Fruit fly (Drosophila melanogaster) whole organism, prepupa: ENCODE measurements around the gene brwl.

ENCODE experiments used
- Blimp-1 ChIP-seq: fragments of 200-800 bp; sonication (Bioruptor generic); optimal IDR thresholded peaks from 3 replicates; lab custom pipeline; 2017; ENCODE audit warnings: missing biosample characterization, missing genetic modification characterization, mild to moderate bottlenecking, moderate library complexity, missing genetic modification reagents
- CG10631 ChIP-seq: fragments of 200-800 bp; sonication (Bioruptor generic); optimal IDR thresholded peaks from 2 replicates; lab custom pipeline; 2016; ENCODE audit warnings: missing biosample characterization, missing genetic modification characterization
- CG10669 ChIP-seq: fragments of 200-800 bp; sonication (Bioruptor generic); optimal IDR thresholded peaks from 3 replicates; lab custom pipeline; 2018; ENCODE audit warnings: missing biosample characterization, mild to moderate bottlenecking, missing genetic modification characterization, moderate library complexity
- CG11762 ChIP-seq: fragments of 200-800 bp; sonication (Bioruptor generic); optimal IDR thresholded peaks from 3 replicates; lab custom pipeline; 2016; ENCODE audit warnings: missing biosample characterization, missing genetic modification characterization; ENCODE audit not compliant: insufficient read depth
- CG1621 ChIP-seq: fragments of 200-800 bp; sonication (Bioruptor generic); optimal IDR thresholded peaks from 3 replicates; lab custom pipeline; 2018; ENCODE audit warnings: missing biosample characterization, mild to moderate bottlenecking, missing genetic modification characterization
- CG16779 ChIP-seq: fragments of 200-800 bp; sonication (Bioruptor generic); optimal IDR thresholded peaks from 3 replicates; lab custom pipeline; 2017; ENCODE audit warnings: missing biosample characterization, mild to moderate bottlenecking, missing genetic modification characterization
- CG3032 ChIP-seq: fragments of 200-800 bp; optimal IDR thresholded peaks from 2 replicates; lab custom pipeline; 2019; ENCODE audit warnings: missing biosample characterization, mild to moderate bottlenecking, missing genetic modification characterization, moderate library complexity
- CG31627 ChIP-seq: fragments of 200-800 bp; sonication (Bioruptor generic); optimal IDR thresholded peaks from 3 replicates; lab custom pipeline; 2016; ENCODE audit warnings: missing biosample characterization, missing genetic modification characterization
- CG34406 ChIP-seq: fragments of 200-800 bp; sonication (Bioruptor generic); optimal IDR thresholded peaks from 3 replicates; lab custom pipeline; 2016; ENCODE audit warnings: missing biosample characterization, missing genetic modification characterization
- CG3919 ChIP-seq: fragments of 200-800 bp; sonication (Bioruptor generic); optimal IDR thresholded peaks from 3 replicates; lab custom pipeline; 2016; ENCODE audit warnings: missing biosample characterization, missing genetic modification characterization
- CG6163 ChIP-seq: fragments of 200-800 bp; sonication (Bioruptor generic); IDR thresholded peaks from 3 replicates; pipeline ENCODE4 v1.3.6; 2022; ENCODE audit warnings: missing biosample characterization, missing genetic modification characterization
- CG6276 ChIP-seq: fragments of 200-800 bp; sonication (Bioruptor generic); optimal IDR thresholded peaks from 2 replicates; lab custom pipeline; 2017; ENCODE audit warnings: missing biosample characterization, mild to moderate bottlenecking, missing genetic modification characterization
- CG6792 ChIP-seq: fragments of 200-800 bp; sonication (Bioruptor generic); optimal IDR thresholded peaks from 3 replicates; lab custom pipeline; 2016; ENCODE audit warnings: missing biosample characterization, missing genetic modification characterization
- CG6854 ChIP-seq: fragments of 200-800 bp; sonication (Bioruptor generic); optimal IDR thresholded peaks from 2 replicates; lab custom pipeline; 2017; ENCODE audit warnings: missing biosample characterization, mild to moderate bottlenecking, missing genetic modification characterization
- CG7368 ChIP-seq: fragments of 200-800 bp; sonication (Bioruptor generic); optimal IDR thresholded peaks from 3 replicates; lab custom pipeline; 2016; ENCODE audit warnings: missing biosample characterization, missing genetic modification characterization
- CG8119 ChIP-seq: fragments of 200-800 bp; sonication (Bioruptor generic); IDR thresholded peaks from 3 replicates; pipeline ENCODE4 v1.3.6; 2022; ENCODE audit warnings: missing biosample characterization, missing genetic modification characterization
- CG8319 ChIP-seq: fragments of 200-800 bp; sonication (Bioruptor generic); optimal IDR thresholded peaks from 3 replicates; lab custom pipeline; 2016; ENCODE audit warnings: missing biosample characterization, missing genetic modification characterization
- CG9139 ChIP-seq: fragments of 200-800 bp; sonication (Bioruptor generic); optimal IDR thresholded peaks from 3 replicates; lab custom pipeline; 2017; ENCODE audit warnings: missing biosample characterization, mild to moderate bottlenecking, missing genetic modification characterization
- Eip78C ChIP-seq: fragments of 200-800 bp; sonication (Bioruptor generic); peaks from one replicate; lab custom pipeline; 2016; ENCODE audit warnings: missing biosample characterization, missing genetic modification characterization
- Eip93F ChIP-seq: fragments of 200-800 bp; sonication (Bioruptor generic); optimal IDR thresholded peaks from 2 replicates; lab custom pipeline; 2016; ENCODE audit warnings: missing biosample characterization, mild to moderate bottlenecking, missing genetic modification characterization
- Ets21C ChIP-seq: fragments of 200-800 bp; sonication (Bioruptor generic); optimal IDR thresholded peaks from 3 replicates; lab custom pipeline; 2016; ENCODE audit warnings: missing biosample characterization, missing genetic modification characterization
- Ets96B ChIP-seq: fragments of 200-800 bp; optimal IDR thresholded peaks from 2 replicates; lab custom pipeline; 2019; ENCODE audit warnings: missing biosample characterization, mild to moderate bottlenecking, missing genetic modification characterization, moderate library complexity
- Gug ChIP-seq: fragments of 200-800 bp; sonication (Bioruptor generic); IDR thresholded peaks from 2 replicates; pipeline ENCODE4 v1.3.6; 2022; ENCODE audit warnings: missing biosample characterization, missing genetic modification characterization
- Hr38 ChIP-seq: sonication (Bioruptor generic); optimal IDR thresholded peaks from 2 replicates; lab custom pipeline; 2016; ENCODE audit warnings: missing biosample characterization, missing genetic modification characterization
- Hr39 ChIP-seq: fragments of 200-800 bp; sonication (Bioruptor generic); optimal IDR thresholded peaks from 2 replicates; lab custom pipeline; 2016; ENCODE audit warnings: missing biosample characterization, missing genetic modification characterization
- Lpt ChIP-seq: fragments of 200-800 bp; sonication (Bioruptor generic); optimal IDR thresholded peaks from 3 replicates; lab custom pipeline; 2016; ENCODE audit warnings: missing biosample characterization, missing genetic modification characterization
- Met ChIP-seq: fragments of 200-800 bp; sonication (Bioruptor generic); optimal IDR thresholded peaks from 3 replicates; lab custom pipeline; 2016; ENCODE audit warnings: missing biosample characterization, missing genetic modification characterization
- OdsH ChIP-seq: fragments of 200-800 bp; sonication (Bioruptor generic); optimal IDR thresholded peaks from 3 replicates; lab custom pipeline; 2016; ENCODE audit warnings: missing biosample characterization, missing genetic modification characterization
- Smox ChIP-seq: fragments of 200-800 bp; sonication (Bioruptor generic); optimal IDR thresholded peaks from 3 replicates; lab custom pipeline; 2016; ENCODE audit warnings: missing biosample characterization, missing genetic modification characterization
- Sox102F ChIP-seq: fragments of 200-800 bp; sonication (Bioruptor generic); optimal IDR thresholded peaks from 2 replicates; lab custom pipeline; 2016; ENCODE audit warnings: missing biosample characterization, mild to moderate bottlenecking, missing genetic modification characterization
- Sox14 ChIP-seq: fragments of 200-800 bp; sonication (Bioruptor generic); optimal IDR thresholded peaks from 3 replicates; lab custom pipeline; 2016; ENCODE audit warnings: missing biosample characterization, missing genetic modification characterization
- Sox15 ChIP-seq: fragments of 200-800 bp; sonication (Bioruptor generic); optimal IDR thresholded peaks from 3 replicates; lab custom pipeline; 2016; ENCODE audit warnings: missing biosample characterization, missing genetic modification characterization
- achi ChIP-seq: fragments of 200-800 bp; sonication (Bioruptor generic); optimal IDR thresholded peaks from 3 replicates; lab custom pipeline; 2016; ENCODE audit warnings: missing biosample characterization, missing genetic modification characterization
- cyc ChIP-seq: fragments of 200-800 bp; sonication (Bioruptor generic); optimal IDR thresholded peaks from 3 replicates; lab custom pipeline; 2016; ENCODE audit warnings: missing biosample characterization, missing genetic modification characterization
- dac ChIP-seq: fragments of 200-800 bp; sonication (Bioruptor generic); optimal IDR thresholded peaks from 2 replicates; lab custom pipeline; 2017; ENCODE audit warnings: missing biosample characterization, mild to moderate bottlenecking, missing genetic modification characterization
- dsx ChIP-seq: fragments of 200-800 bp; optimal IDR thresholded peaks from 3 replicates; lab custom pipeline; 2019; ENCODE audit warnings: missing biosample characterization, mild to moderate bottlenecking, missing genetic modification characterization, moderate library complexity; ENCODE audit not compliant: poor library complexity, severe bottlenecking
- eg ChIP-seq: fragments of 200-800 bp; sonication (Bioruptor generic); IDR thresholded peaks from 3 replicates; pipeline ENCODE4 v1.3.6; 2022; ENCODE audit warnings: missing biosample characterization, missing genetic modification characterization
- esn ChIP-seq: fragments of 200-800 bp; sonication (Bioruptor generic); optimal IDR thresholded peaks from 2 replicates; lab custom pipeline; 2016; ENCODE audit warnings: missing biosample characterization, mild to moderate bottlenecking, missing genetic modification characterization, moderate library complexity
- fd59A ChIP-seq: fragments of 200-800 bp; sonication (Bioruptor generic); optimal IDR thresholded peaks from 2 replicates; lab custom pipeline; 2017; ENCODE audit warnings: missing biosample characterization, mild to moderate bottlenecking, missing genetic modification characterization, missing genetic modification reagents
- fd85E ChIP-seq: fragments of 200-800 bp; sonication (Bioruptor generic); optimal IDR thresholded peaks from 3 replicates; lab custom pipeline; 2016; ENCODE audit warnings: missing biosample characterization, missing genetic modification characterization
- fkh ChIP-seq: fragments of 200-800 bp; sonication (Bioruptor generic); optimal IDR thresholded peaks from 3 replicates; lab custom pipeline; 2017; ENCODE audit warnings: missing biosample characterization, mild to moderate bottlenecking, missing genetic modification characterization, moderate library complexity
- lz ChIP-seq: fragments of 200-800 bp; sonication (Bioruptor generic); optimal IDR thresholded peaks from 3 replicates; lab custom pipeline; 2016; ENCODE audit warnings: missing biosample characterization, missing genetic modification characterization
- net ChIP-seq: fragments of 200-800 bp; sonication (Bioruptor generic); optimal IDR thresholded peaks from 3 replicates; lab custom pipeline; 2016; ENCODE audit warnings: missing biosample characterization, missing genetic modification characterization
- pdm3 ChIP-seq: fragments of 200-800 bp; sonication (Bioruptor generic); optimal IDR thresholded peaks from 3 replicates; lab custom pipeline; 2016; ENCODE audit warnings: missing biosample characterization, missing genetic modification characterization
- salr ChIP-seq, 2 experiments: fragments of 200-800 bp; sonication (Bioruptor generic); optimal IDR thresholded peaks; 3 replicates each; lab custom pipeline; 2016 to 2018; ENCODE audit warnings: missing biosample characterization in 2 of 2, missing genetic modification characterization in 2 of 2, mild to moderate bottlenecking in 1 of 2
- spab ChIP-seq: fragments of 200-800 bp; sonication (Bioruptor generic); optimal IDR thresholded peaks from 2 replicates; lab custom pipeline; 2017; ENCODE audit warnings: missing biosample characterization, mild to moderate bottlenecking, missing genetic modification characterization, missing genetic modification reagents
- svp ChIP-seq: fragments of 200-800 bp; sonication (Bioruptor generic); peaks from one replicate; lab custom pipeline; 2016; ENCODE audit warnings: missing biosample characterization, missing genetic modification characterization
- topi ChIP-seq: fragments of 200-800 bp; sonication (Bioruptor generic); optimal IDR thresholded peaks from 3 replicates; lab custom pipeline; 2016; ENCODE audit warnings: missing biosample characterization, missing genetic modification characterization
- vri ChIP-seq: fragments of 200-800 bp; sonication (Bioruptor generic); optimal IDR thresholded peaks from 3 replicates; lab custom pipeline; 2016; ENCODE audit warnings: missing biosample characterization, mild to moderate bottlenecking, missing genetic modification characterization

brwl gene

DNA sequence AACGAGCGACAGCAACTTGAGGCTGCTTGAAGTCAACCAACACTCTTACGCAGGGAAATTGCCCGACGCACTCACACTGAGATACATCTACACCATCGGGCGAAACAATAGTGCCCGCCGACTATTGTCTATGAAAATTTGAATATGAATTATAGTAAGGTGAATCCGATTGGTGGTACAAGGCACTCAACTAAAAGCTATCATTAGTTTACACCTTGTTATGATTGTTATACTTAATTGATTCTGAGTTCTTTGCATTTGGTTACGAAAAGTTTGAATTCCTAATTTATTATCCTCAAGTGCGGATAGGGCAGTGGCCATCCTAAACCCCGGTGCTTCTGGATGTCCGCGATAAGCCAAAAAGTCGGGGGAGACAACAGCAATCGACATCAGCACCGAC lies 6.0 kb upstream of the brwl start:
- TF ChIP-seq CG11762 (GFP tag; lab: Kevin White, UChicago) (no peak), CG8119 (GFP tag; lab: Robert Waterston, UW) (0 out of 3 replicates have a peak, but pooled peaks have one; percentile 21), fkh (GFP tag; lab: Kevin White, UChicago) (no peak), Sox15 (GFP tag; lab: Kevin White, UChicago) (no peak), eg (GFP tag; lab: Robert Waterston, UW) (no peak), esn (no peak), Eip78C (GFP tag; lab: Kevin White, UChicago) (peak; percentile 66), achi (GFP tag; lab: Kevin White, UChicago) (peak; percentile 13), Ets21C (no peak)

DNA sequence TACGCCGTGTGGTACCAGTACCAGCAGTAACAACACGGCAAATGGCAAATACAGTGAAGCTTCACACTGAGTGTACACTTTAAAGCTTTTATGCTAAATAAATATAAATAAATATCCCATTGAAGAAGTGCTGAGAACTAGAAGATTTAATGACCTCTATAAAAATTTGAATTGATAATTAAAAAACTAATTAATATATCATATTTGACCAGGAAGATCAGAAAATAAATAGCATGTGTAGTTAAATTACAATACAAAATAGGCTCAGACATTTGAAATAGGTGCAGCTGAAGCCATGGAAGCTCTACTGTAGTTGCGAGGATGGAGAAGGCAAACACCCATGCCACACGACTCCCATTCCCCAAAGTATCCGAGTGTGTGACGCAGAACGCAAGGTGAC lies 4.2 kb upstream of the brwl start:
- TF ChIP-seq salr (GFP tag; optimal IDR thresholded peaks at IDR 0.05; lab: Kevin White, UChicago) (peak in 1 of 2 experiments; percentile 62), Met (peak; percentile 24), CG11762 (GFP tag; lab: Kevin White, UChicago) (peak; percentile 13), Blimp-1 (GFP tag; lab: Kevin White, UChicago) (no peak), Hr39 (GFP tag; lab: Kevin White, UChicago) (no peak), CG10669 (GFP tag; lab: Kevin White, UChicago) (peak; percentile 14), CG16779 (tag; lab: Kevin White, UChicago) (no peak), cyc (GFP tag; lab: Kevin White, UChicago) (peak; percentile 2), svp (no peak), CG6792 (GFP tag; lab: Kevin White, UChicago) (no peak), Lpt (GFP tag; lab: Kevin White, UChicago) (peak; percentile 68), CG6163 (GFP tag; lab: Robert Waterston, UW) (peak; percentile 52), CG9139 (no peak), CG34406 (GFP tag; lab: Kevin White, UChicago) (peak; percentile 13), dsx (GFP tag; lab: Kevin White, UChicago) (no peak), CG8319 (GFP tag; lab: Kevin White, UChicago) (no peak), Hr38 (GFP tag; lab: Kevin White, UChicago) (no peak), pdm3 (GFP tag; lab: Kevin White, UChicago) (peak; percentile 44), fd85E (GFP tag; lab: Kevin White, UChicago) (no peak), OdsH (no peak), CG3919 (GFP tag; lab: Kevin White, UChicago) (peak; percentile 37), CG6276 (GFP tag; lab: Kevin White, UChicago) (peak; percentile 76), Ets96B (tag; lab: Kevin White, UChicago) (peak; percentile 31), eg (GFP tag; lab: Robert Waterston, UW) (peak; percentile 52; the same call in 2 of the 3 replicates), Smox (no peak), achi (GFP tag; lab: Kevin White, UChicago) (peak; percentile 67), CG10631 (GFP tag; lab: Kevin White, UChicago) (peak; percentile 50), Eip93F (no peak), dac (GFP tag; lab: Kevin White, UChicago) (peak; percentile 27), Ets21C (no peak), topi (GFP tag; lab: Kevin White, UChicago) (peak; percentile 29), Sox14 (no peak), spab (GFP tag; lab: Kevin White, UChicago) (peak; percentile 1), fkh (GFP tag; lab: Kevin White, UChicago) (no peak), Sox102F (GFP tag; lab: Kevin White, UChicago) (no peak), vri (GFP tag; lab: Kevin White, UChicago) (no peak), esn (peak; percentile 41), CG1621 (tag; lab: Kevin White, UChicago) (no peak), CG7368 (GFP tag; lab: Kevin White, UChicago) (no peak), Sox15 (GFP tag; lab: Kevin White, UChicago) (no peak), fd59A (GFP tag; lab: Kevin White, UChicago) (no peak), lz (GFP tag; lab: Kevin White, UChicago) (peak; percentile 8), net (GFP tag; lab: Kevin White, UChicago) (peak; percentile 31), CG6854 (no peak), Gug (GFP tag; lab: Robert Waterston, UW) (peak; percentile 68), Eip78C (GFP tag; lab: Kevin White, UChicago) (peak; percentile 61), CG3032 (tag; lab: Kevin White, UChicago) (peak; percentile 24), CG8119 (GFP tag; lab: Robert Waterston, UW) (peak; percentile 84), CG31627 (GFP tag; lab: Kevin White, UChicago) (no peak)
